Worm (Caenorhabditis elegans) whole organism, early embryonic: ENCODE results near the gene Y47D7A.17.
A peak's percentile ranks its signal among the peaks of the same experiment; 100 is the strongest.

Experiments used
- B0310.2 ChIP-seq: sonication (generic microtip); optimal IDR thresholded peaks from 2 replicates; lab custom pipeline; 2016; ENCODE audit warnings: mild to moderate bottlenecking, missing genetic modification characterization, missing compliant biosample characterization
- F13C5.2 ChIP-seq: sonication (generic microtip); optimal IDR thresholded peaks from 2 replicates; lab custom pipeline; 2017; ENCODE audit warnings: mild to moderate bottlenecking, missing genetic modification characterization, inconsistent platforms, missing compliant biosample characterization
- aly-1 ChIP-seq: sonication (generic microtip); optimal IDR thresholded peaks from 2 replicates; lab custom pipeline; 2016; ENCODE audit warnings: missing genetic modification characterization, missing compliant biosample characterization
- ama-1 ChIP-seq: fragments of 150-350 bp; optimal IDR thresholded peaks from 2 replicates; lab custom pipeline; 2014
- ceh-13 ChIP-seq: fragments of 200-800 bp; sonication (Bioruptor generic); optimal IDR thresholded peaks from 2 replicates; lab custom pipeline; 2018; ENCODE audit warnings: mild to moderate bottlenecking, missing genetic modification characterization, missing compliant biosample characterization
- ceh-36 ChIP-seq: sonication (generic microtip); optimal IDR thresholded peaks from 2 replicates; lab custom pipeline; 2016; ENCODE audit warnings: missing genetic modification characterization, inconsistent platforms, missing compliant biosample characterization
- ets-7 ChIP-seq: sonication (generic microtip); optimal IDR thresholded peaks from 2 replicates; lab custom pipeline; 2016; ENCODE audit warnings: missing genotype, missing genetic modification characterization, missing compliant biosample characterization
- flt-1 ChIP-seq: fragments of 200-800 bp; sonication (Bioruptor generic); IDR thresholded peaks from 2 replicates; pipeline ENCODE4 v1.3.6; 2022; ENCODE audit warnings: missing genetic modification characterization, missing compliant biosample characterization
- hmbx-1 ChIP-seq: sonication (generic microtip); optimal IDR thresholded peaks from 2 replicates; lab custom pipeline; 2016; ENCODE audit warnings: mild to moderate bottlenecking, missing genetic modification characterization, missing compliant biosample characterization
- hmg-4 ChIP-seq: fragments of 200-800 bp; sonication (Bioruptor generic); optimal IDR thresholded peaks from 2 replicates; lab custom pipeline; 2018; ENCODE audit warnings: mild to moderate bottlenecking, missing genetic modification characterization, missing compliant biosample characterization
- hnd-1 ChIP-seq: sonication (generic microtip); optimal IDR thresholded peaks from 2 replicates; lab custom pipeline; 2016; ENCODE audit warnings: missing genetic modification characterization, missing compliant biosample characterization
- pes-1 ChIP-seq: fragments of 200-800 bp; sonication (Bioruptor generic); IDR thresholded peaks from 2 replicates; pipeline ENCODE4 v1.3.6; 2022; ENCODE audit warnings: missing genetic modification reagents, missing genetic modification characterization, missing compliant biosample characterization
- scrt-1 ChIP-seq: fragments of 200-800 bp; sonication (Bioruptor generic); IDR thresholded peaks from 2 replicates; pipeline ENCODE4 v1.3.6; 2022; ENCODE audit warnings: missing genetic modification characterization, missing compliant biosample characterization
- sea-1 ChIP-seq: fragments of 200-800 bp; sonication (Bioruptor generic); conservative IDR thresholded peaks from 2 replicates; pipeline ENCODE4 v1.3.6; 2022; ENCODE audit warnings: missing genetic modification characterization, missing compliant biosample characterization
- tbx-11 ChIP-seq: fragments of 200-800 bp; sonication (Bioruptor generic); IDR thresholded peaks from 2 replicates; pipeline ENCODE4 v1.3.6; 2022; ENCODE audit warnings: missing genetic modification characterization, missing compliant biosample characterization
- tbx-37 ChIP-seq: fragments of 200-800 bp; sonication (Bioruptor generic); conservative IDR thresholded peaks from 2 replicates; pipeline ENCODE4 v1.3.6; 2022; ENCODE audit warnings: missing genetic modification reagents, missing genetic modification characterization, missing compliant biosample characterization
- tra-4 ChIP-seq: sonication (generic microtip); optimal IDR thresholded peaks from 2 replicates; lab custom pipeline; 2017; ENCODE audit warnings: missing genetic modification characterization, missing compliant biosample characterization

The Y47D7A.17 gene

DNA sequence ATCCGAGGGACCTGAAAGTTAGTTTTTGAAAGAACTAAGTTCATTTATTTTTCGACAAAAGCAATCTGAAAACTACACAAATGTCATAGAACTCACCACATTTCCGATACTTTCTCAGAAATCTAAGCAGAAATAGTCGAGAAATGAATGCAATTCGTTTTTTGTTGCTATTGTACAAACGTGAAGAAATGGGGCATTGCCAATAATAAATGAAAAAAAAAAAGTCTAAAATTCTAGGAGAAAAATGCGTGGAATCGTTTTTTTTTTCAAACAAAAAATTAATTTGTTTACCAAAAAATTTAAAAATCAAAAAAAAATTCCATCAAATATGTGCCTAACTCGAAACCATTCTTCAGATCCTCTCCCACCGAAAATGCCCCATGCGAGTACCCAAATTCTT lies at the start of gene Y47D7A.17:
Y47D7A.17 (minus strand) TSS at position 101 of the 400 bp plus-strand sequence.
- TF ChIP-seq sea-1 (GFP tag; lab: Robert Waterston, UW) (no peak), ceh-36 (tag; lab: Kevin White, UChicago) (no peak)

DNA sequence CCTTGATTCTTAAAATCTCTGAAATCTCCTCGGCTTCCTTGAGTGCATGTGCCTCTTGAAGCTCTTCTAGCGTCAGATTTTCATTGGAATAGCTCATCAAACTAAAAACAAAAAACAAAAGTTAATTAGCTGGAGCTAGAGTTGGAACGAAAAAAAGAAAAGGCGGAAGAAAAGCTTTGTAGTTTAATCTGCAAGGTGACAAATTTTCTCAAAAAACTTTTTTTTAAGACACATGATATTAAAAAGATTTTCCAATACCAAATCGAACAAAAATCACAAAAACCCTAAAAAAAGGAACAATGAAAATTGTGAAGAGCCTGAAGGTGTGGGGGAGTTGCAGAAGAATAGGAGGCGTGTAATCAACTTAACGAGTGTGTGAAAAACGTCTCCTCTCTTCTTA lies 43.0 kb upstream of the Y47D7A.17 start, which contains the start of gene gnrr-5:
gnrr-5 (minus strand) TSS at position 101 of the 400 bp plus-strand sequence.
- no peak for TF ChIP-seq ceh-36 (tag; lab: Kevin White, UChicago)
- no peak for TF ChIP-seq sea-1 (GFP tag; lab: Robert Waterston, UW)
- TF ChIP-seq ama-1 (lab: Kevin White, UChicago) = no peak
- no peak for TF ChIP-seq tbx-11
- no peak for TF ChIP-seq tbx-37 (GFP tag; lab: Robert Waterston, UW)
- no peak for TF ChIP-seq tra-4 (tag; lab: Kevin White, UChicago)
- TF ChIP-seq flt-1 = no peak
- no peak for TF ChIP-seq F13C5.2
- no peak for TF ChIP-seq ceh-13
- no peak for TF ChIP-seq ets-7

DNA sequence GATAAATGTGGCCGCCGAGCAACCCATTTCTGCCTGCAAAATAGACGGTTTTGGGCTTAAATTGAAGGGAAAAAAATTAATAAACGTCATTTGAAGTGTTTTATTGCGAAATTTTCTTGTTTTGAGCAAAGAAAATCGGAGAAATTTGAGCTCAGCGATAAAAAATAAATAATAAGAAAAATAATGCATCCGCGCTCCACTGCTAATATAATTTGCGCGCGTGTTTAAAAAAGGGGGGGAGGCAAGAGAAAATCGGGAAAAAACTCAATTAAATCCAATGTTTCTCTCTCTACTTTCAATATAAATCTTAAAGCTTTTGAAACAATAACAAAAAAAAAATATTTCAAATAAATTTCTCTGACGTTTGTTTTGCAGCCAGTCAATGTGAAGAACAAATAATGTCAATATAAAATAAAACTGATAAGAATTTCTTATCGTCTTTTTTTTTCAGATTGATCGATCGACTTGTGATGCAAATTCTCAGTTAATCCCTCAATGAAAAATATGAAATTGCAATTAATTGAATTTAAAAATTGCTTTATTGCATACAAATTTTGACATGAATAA lies 39.0 kb upstream of the Y47D7A.17 start, which contains the start of gene rft-2:
rft-2 (minus strand) TSS at position 41 of the 567 bp plus-strand sequence.
- TF ChIP-seq tbx-37 (GFP tag; lab: Robert Waterston, UW) (no peak), F13C5.2 (peak; percentile 59)

DNA sequence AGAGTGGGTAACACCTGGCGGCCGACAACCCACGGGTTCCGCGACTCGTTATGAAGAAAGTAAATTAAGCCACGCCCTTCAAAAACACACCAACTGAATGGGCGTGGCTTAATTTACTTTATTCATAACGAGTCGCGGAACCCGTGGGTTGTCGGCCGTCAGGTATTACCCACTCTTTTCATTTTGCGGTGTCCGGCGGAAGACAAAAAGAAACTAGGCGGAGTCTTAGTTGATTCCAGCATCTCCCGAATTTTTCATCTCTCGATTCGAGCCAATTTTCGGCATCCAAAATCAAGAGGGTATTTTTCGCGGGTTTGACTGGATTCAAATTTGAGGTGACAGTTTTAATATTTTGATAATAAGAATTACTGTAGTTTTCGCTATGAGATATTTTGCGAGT lies 36.0 kb upstream of the Y47D7A.17 start:
- TF ChIP-seq hnd-1 (tag; lab: Kevin White, UChicago) = no peak
- TF ChIP-seq B0310.2 = no peak
- no peak for TF ChIP-seq tbx-37 (GFP tag; lab: Robert Waterston, UW)
- no peak for TF ChIP-seq tra-4 (tag; lab: Kevin White, UChicago)
- TF ChIP-seq pes-1 (GFP tag; lab: Robert Waterston, UW) = no peak
- no peak for TF ChIP-seq tbx-11
- TF ChIP-seq ceh-13 = no peak
- no peak for TF ChIP-seq hmbx-1 (tag; lab: Kevin White, UChicago)
- TF ChIP-seq ama-1 (lab: Kevin White, UChicago) = no peak
- TF ChIP-seq aly-1 = no peak
- no peak for TF ChIP-seq ceh-36 (tag; lab: Kevin White, UChicago)
- no peak for TF ChIP-seq scrt-1 (GFP tag; lab: Robert Waterston, UW)
- TF ChIP-seq sea-1 (GFP tag; lab: Robert Waterston, UW) = no peak
- no peak for TF ChIP-seq ets-7

DNA sequence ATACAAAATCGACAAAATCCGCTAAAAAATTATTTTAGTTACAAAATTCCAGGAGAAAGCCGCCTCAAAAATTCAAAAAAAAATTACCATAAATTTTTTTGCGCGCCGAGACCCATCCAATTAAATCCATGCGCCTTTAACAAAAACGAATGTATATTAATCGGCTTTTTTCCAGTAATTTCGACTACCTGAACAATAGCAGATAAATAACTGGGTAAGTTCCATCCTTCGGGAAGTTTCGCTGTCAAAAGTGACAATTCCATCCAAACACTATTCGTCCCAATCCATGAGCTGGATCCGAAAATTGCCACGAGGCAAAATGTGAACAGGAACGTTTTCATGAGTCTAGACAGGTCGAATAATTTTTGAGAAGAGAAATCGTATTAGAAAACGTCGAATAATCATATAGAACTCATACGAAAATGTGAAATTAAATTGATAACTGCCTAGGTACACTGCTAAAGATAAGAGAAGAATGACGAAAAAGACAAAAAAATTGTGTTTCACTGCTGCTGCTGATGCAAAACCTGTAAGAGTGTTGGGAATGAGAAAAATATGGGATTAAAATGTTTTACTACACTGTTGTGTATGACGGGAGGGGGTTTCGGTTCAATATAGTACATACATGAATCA lies 31.3 kb upstream of the Y47D7A.17 start, which contains the start of gene rft-1:
rft-1 (minus strand) TSS at position 475 of the 633 bp plus-strand sequence.
- no peak for TF ChIP-seq ceh-36 (tag; lab: Kevin White, UChicago)

DNA sequence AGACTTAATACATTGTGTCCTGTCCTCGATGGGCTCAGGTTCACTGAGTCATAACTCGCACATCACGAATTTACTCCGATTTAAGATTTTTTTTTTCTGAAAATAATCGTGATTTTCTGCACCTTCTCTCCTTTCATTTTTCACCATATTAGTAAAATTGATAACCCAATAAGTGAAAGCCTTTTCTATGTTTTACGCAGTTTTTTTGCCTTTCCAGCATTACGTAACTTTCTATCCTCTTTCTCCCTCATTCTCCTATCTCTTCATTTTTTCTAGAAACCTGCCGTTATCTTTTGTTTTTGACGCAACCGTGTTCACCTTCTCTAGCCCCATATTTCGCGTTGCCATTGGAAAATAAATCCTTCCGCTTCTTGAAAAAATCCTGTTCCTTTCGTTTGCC lies 25.6 kb upstream of the Y47D7A.17 start:
- no peak for TF ChIP-seq tbx-37 (GFP tag; lab: Robert Waterston, UW)

DNA sequence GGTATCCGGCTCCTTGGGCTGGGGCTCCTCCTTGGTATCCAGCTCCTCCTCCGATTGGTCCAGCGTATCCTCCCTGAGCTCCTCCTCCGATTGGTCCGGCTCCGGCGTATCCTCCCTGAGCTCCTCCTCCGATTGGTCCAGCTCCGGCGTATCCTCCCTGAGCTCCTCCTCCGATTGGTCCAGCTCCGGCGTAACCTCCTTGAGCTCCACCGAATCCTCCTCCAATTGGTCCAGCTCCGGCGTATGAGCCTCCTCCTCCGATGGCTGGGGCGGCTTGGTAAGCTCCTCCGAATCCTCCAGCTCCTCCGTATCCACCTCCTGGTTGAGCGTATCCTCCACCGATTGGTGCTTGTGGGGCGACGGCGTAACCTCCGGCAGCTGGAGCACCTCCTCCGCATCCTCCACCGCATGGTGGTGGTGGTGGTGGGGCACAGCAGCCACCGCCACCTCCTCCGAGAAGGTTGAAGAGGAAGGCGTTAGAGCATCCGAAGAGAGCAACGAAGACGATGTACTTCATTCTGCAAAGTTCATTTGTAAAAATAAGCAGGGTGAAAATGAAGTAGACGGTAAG lies 23.9 kb upstream of the Y47D7A.17 start, which contains the start of gene Y47D7A.13:
Y47D7A.13 (minus strand) TSS at position 517 of the 571 bp plus-strand sequence.
- TF ChIP-seq hmg-4 (GFP tag; lab: Kevin White, UChicago) = no peak
- TF ChIP-seq aly-1 = no peak
- no peak for TF ChIP-seq sea-1 (GFP tag; lab: Robert Waterston, UW)
- no peak for TF ChIP-seq tra-4 (tag; lab: Kevin White, UChicago)
- TF ChIP-seq ama-1 (lab: Kevin White, UChicago) = no peak
- TF ChIP-seq ceh-36 (tag; lab: Kevin White, UChicago) = no peak
- no peak for TF ChIP-seq scrt-1 (GFP tag; lab: Robert Waterston, UW)
- no peak for TF ChIP-seq B0310.2
- TF ChIP-seq tbx-37 (GFP tag; lab: Robert Waterston, UW) = no peak
- TF ChIP-seq hnd-1 (tag; lab: Kevin White, UChicago) = no peak
- TF ChIP-seq ets-7 = no peak
- no peak for TF ChIP-seq ceh-13
- no peak for TF ChIP-seq hmbx-1 (tag; lab: Kevin White, UChicago)

DNA sequence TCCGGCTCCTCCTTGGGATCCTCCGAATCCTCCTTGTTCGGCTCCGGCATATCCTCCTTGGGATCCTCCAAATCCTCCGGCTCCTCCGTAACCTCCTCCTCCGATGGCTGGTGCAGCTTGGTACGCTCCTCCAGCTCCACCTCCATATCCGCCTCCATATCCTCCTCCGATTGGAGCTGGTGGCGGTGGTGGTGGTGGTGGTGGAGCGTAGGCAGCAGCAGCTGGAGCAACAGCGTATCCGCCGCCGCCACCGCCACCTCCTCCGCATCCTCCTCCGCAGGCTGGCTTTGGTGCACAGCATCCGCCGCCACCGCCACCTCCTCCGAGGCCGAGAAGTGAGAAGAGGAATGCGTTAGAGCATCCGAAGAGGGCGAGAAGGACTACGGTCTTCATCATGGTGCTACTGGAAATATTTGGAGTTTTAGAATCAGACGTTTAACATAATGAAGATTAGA lies 21.2 kb upstream of the Y47D7A.17 start, which contains the start of gene Y47D7A.15:
Y47D7A.15 (minus strand) TSS at position 405 of the 455 bp plus-strand sequence.
- TF ChIP-seq tbx-11 (no peak), ets-7 (no peak), hmg-4 (GFP tag; lab: Kevin White, UChicago) (no peak), hmbx-1 (tag; lab: Kevin White, UChicago) (no peak), tbx-37 (GFP tag; lab: Robert Waterston, UW) (no peak), sea-1 (GFP tag; lab: Robert Waterston, UW) (no peak), ceh-13 (no peak), tra-4 (tag; lab: Kevin White, UChicago) (no peak), ceh-36 (tag; lab: Kevin White, UChicago) (no peak), ama-1 (lab: Kevin White, UChicago) (no peak), aly-1 (no peak), F13C5.2 (no peak), scrt-1 (GFP tag; lab: Robert Waterston, UW) (no peak), B0310.2 (no peak), pes-1 (GFP tag; lab: Robert Waterston, UW) (no peak), hnd-1 (tag; lab: Kevin White, UChicago) (no peak), flt-1 (no peak)
